Fruit fly (Drosophila melanogaster) whole organism, embryonic: Measurements from ENCODE around the gene Gr5a.
A peak's percentile ranks its signal among the peaks of the same experiment; 100 is the strongest.

ENCODE experiments used
- BEAF-32 ChIP-seq: fragments of 200-800 bp; sonication (Bioruptor generic); optimal IDR thresholded peaks from 3 replicates; lab custom pipeline; 2017; ENCODE audit warnings: missing biosample characterization, missing genetic modification characterization, mild to moderate bottlenecking, moderate library complexity, missing genetic modification reagents
- Blimp-1 ChIP-seq: fragments of 200-800 bp; sonication (Bioruptor generic); optimal IDR thresholded peaks from 3 replicates; lab custom pipeline; 2018; ENCODE audit warnings: missing biosample characterization, missing genetic modification characterization, mild to moderate bottlenecking, moderate library complexity, missing genetic modification reagents
- CG12104 ChIP-seq: fragments of 200-800 bp; sonication (Bioruptor generic); optimal IDR thresholded peaks from 3 replicates; lab custom pipeline; 2016; ENCODE audit warnings: missing biosample characterization, missing genetic modification characterization
- CG1233 ChIP-seq: fragments of 200-800 bp; sonication (Bioruptor generic); optimal IDR thresholded peaks from 4 replicates; lab custom pipeline; 2018; ENCODE audit warnings: missing biosample characterization, mild to moderate bottlenecking, missing genetic modification characterization
- CG12769 ChIP-seq: fragments of 200-800 bp; sonication (Bioruptor generic); optimal IDR thresholded peaks from 2 replicates; lab custom pipeline; 2019; ENCODE audit warnings: missing biosample characterization, mild to moderate bottlenecking, missing genetic modification characterization, moderate library complexity
- CG13296 ChIP-seq: fragments of 200-800 bp; sonication (Bioruptor generic); optimal IDR thresholded peaks from 3 replicates; lab custom pipeline; 2018; ENCODE audit warnings: missing biosample characterization, mild to moderate bottlenecking, missing genetic modification characterization
- CG15479 ChIP-seq: fragments of 200-800 bp; sonication (Bioruptor generic); optimal IDR thresholded peaks from 3 replicates; lab custom pipeline; 2019; ENCODE audit warnings: missing biosample characterization, mild to moderate bottlenecking, missing genetic modification characterization, moderate library complexity
- CG17328 ChIP-seq: fragments of 200-800 bp; sonication (Bioruptor generic); IDR thresholded peaks from 2 replicates; pipeline ENCODE4 v1.3.6; 2022; ENCODE audit warnings: missing biosample characterization, missing genetic modification characterization
- CG17361 ChIP-seq: fragments of 200-800 bp; sonication (Bioruptor generic); IDR thresholded peaks from 3 replicates; pipeline ENCODE4 v1.3.6; 2022; ENCODE audit warnings: missing biosample characterization, missing genetic modification characterization
- CG17829 ChIP-seq: fragments of 200-800 bp; optimal IDR thresholded peaks from 2 replicates; lab custom pipeline; 2019; ENCODE audit warnings: missing biosample characterization, mild to moderate bottlenecking, missing genetic modification characterization, moderate library complexity
- CG1832 ChIP-seq: fragments of 200-800 bp; sonication (Bioruptor generic); optimal IDR thresholded peaks from 2 replicates; lab custom pipeline; 2017; ENCODE audit warnings: missing biosample characterization, mild to moderate bottlenecking, missing genetic modification characterization, inconsistent platforms
- CG34422 ChIP-seq: fragments of 200-800 bp; sonication (Bioruptor generic); IDR thresholded peaks from 3 replicates; pipeline ENCODE4 v1.3.6; 2022; ENCODE audit warnings: missing biosample characterization, missing genetic modification characterization
- CG3847 ChIP-seq: fragments of 200-800 bp; sonication (Bioruptor generic); IDR thresholded peaks from 2 replicates; pipeline ENCODE4 v1.3.6; 2022; ENCODE audit warnings: missing biosample characterization, missing genetic modification characterization
- CG4424 ChIP-seq: fragments of 200-800 bp; sonication (Bioruptor generic); optimal IDR thresholded peaks from 3 replicates; lab custom pipeline; 2016; ENCODE audit warnings: missing biosample characterization, missing genetic modification characterization
- CG4617 ChIP-seq: fragments of 200-800 bp; sonication (Bioruptor generic); optimal IDR thresholded peaks from 3 replicates; lab custom pipeline; 2016; ENCODE audit warnings: missing biosample characterization, missing genetic modification characterization, borderline replicate concordance
- CG5180 ChIP-seq: fragments of 200-800 bp; sonication (Bioruptor generic); optimal IDR thresholded peaks from 3 replicates; lab custom pipeline; 2017; ENCODE audit warnings: missing biosample characterization, missing genetic modification characterization, mild to moderate bottlenecking, moderate library complexity, missing genetic modification reagents
- CG7556 ChIP-seq: fragments of 200-800 bp; sonication (Bioruptor generic); optimal IDR thresholded peaks from 2 replicates; lab custom pipeline; 2017; ENCODE audit warnings: missing biosample characterization, mild to moderate bottlenecking, missing genetic modification characterization
- CG7963 ChIP-seq: fragments of 200-800 bp; sonication (Bioruptor generic); IDR thresholded peaks from 3 replicates; pipeline ENCODE4 v1.3.6; 2022; ENCODE audit warnings: missing biosample characterization, missing genetic modification characterization; ENCODE audit not compliant: partially characterized antibody
- CG8924 ChIP-seq: fragments of 200-800 bp; optimal IDR thresholded peaks from 3 replicates; lab custom pipeline; 2019; ENCODE audit warnings: missing biosample characterization, mild to moderate bottlenecking, missing genetic modification characterization, moderate library complexity
- CG9797 ChIP-seq: fragments of 200-800 bp; sonication (Bioruptor generic); optimal IDR thresholded peaks from 3 replicates; lab custom pipeline; 2018; ENCODE audit warnings: missing biosample characterization, mild to moderate bottlenecking, missing genetic modification characterization
- CHES-1-like ChIP-seq: fragments of 200-800 bp; sonication (Bioruptor generic); optimal IDR thresholded peaks from 2 replicates; lab custom pipeline; 2016; ENCODE audit warnings: missing biosample characterization, missing genetic modification characterization
- Drgx ChIP-seq: fragments of 200-800 bp; sonication (Bioruptor generic); IDR thresholded peaks from 2 replicates; pipeline ENCODE4 v1.3.6; 2022; ENCODE audit warnings: missing biosample characterization, missing genetic modification characterization
- E2f2 ChIP-seq: fragments of 200-800 bp; sonication (Bioruptor generic); IDR thresholded peaks from 2 replicates; pipeline ENCODE4 v1.3.6; 2022; ENCODE audit warnings: missing biosample characterization, missing genetic modification characterization
- Ets97D ChIP-seq: fragments of 200-800 bp; sonication (Bioruptor generic); optimal IDR thresholded peaks from 3 replicates; lab custom pipeline; 2016; ENCODE audit warnings: missing biosample characterization, missing genetic modification characterization
- Fer2 ChIP-seq: fragments of 200-800 bp; sonication (Bioruptor generic); optimal IDR thresholded peaks from 2 replicates; lab custom pipeline; 2018; ENCODE audit warnings: missing biosample characterization, mild to moderate bottlenecking, missing genetic modification characterization, moderate library complexity
- Gsc ChIP-seq: fragments of 200-800 bp; sonication (Bioruptor generic); IDR thresholded peaks from 2 replicates; pipeline ENCODE4 v1.3.6; 2022; ENCODE audit warnings: missing biosample characterization, missing genetic modification characterization
- Hr39 ChIP-seq: fragments of >200 bp; optimal IDR thresholded peaks from 2 replicates; lab custom pipeline; 2017
- Mad ChIP-seq: fragments of 200-800 bp; sonication (Bioruptor generic); optimal IDR thresholded peaks from 2 replicates; lab custom pipeline; 2016; ENCODE audit warnings: missing biosample characterization, missing genetic modification characterization
- Poxn ChIP-seq: fragments of 200-800 bp; sonication (Bioruptor generic); IDR thresholded peaks from 2 replicates; pipeline ENCODE4 v1.3.6; 2022; ENCODE audit warnings: missing biosample characterization, missing genetic modification characterization
- Rfx ChIP-seq: fragments of 200-800 bp; sonication (Bioruptor generic); IDR thresholded peaks from 2 replicates; pipeline ENCODE4 v1.3.6; 2022; ENCODE audit warnings: missing biosample characterization, missing genetic modification characterization
- Six4 ChIP-seq: fragments of 200-800 bp; sonication (Bioruptor generic); optimal IDR thresholded peaks from 2 replicates; lab custom pipeline; 2016; ENCODE audit warnings: missing biosample characterization, missing genetic modification characterization
- Xbp1 ChIP-seq: fragments of 200-800 bp; sonication (Bioruptor generic); optimal IDR thresholded peaks from 3 replicates; lab custom pipeline; 2016; ENCODE audit warnings: missing biosample characterization, mild to moderate bottlenecking, missing genetic modification characterization
- ab ChIP-seq: fragments of 200-800 bp; sonication (Bioruptor generic); optimal IDR thresholded peaks from 2 replicates; lab custom pipeline; 2016; ENCODE audit warnings: missing biosample characterization, missing genetic modification characterization
- ase ChIP-seq: fragments of 200-800 bp; sonication (Bioruptor generic); IDR thresholded peaks from 3 replicates; pipeline ENCODE4 v1.3.6; 2022; ENCODE audit warnings: missing biosample characterization, missing genetic modification characterization
- cwo ChIP-seq: fragments of 200-800 bp; sonication (Bioruptor generic); optimal IDR thresholded peaks from 3 replicates; lab custom pipeline; 2017; ENCODE audit warnings: missing biosample characterization, missing genetic modification characterization, mild to moderate bottlenecking, moderate library complexity, missing genetic modification reagents
- dati ChIP-seq: fragments of 200-800 bp; sonication (Bioruptor generic); IDR thresholded peaks from 2 replicates; pipeline ENCODE4 v1.3.6; 2022; ENCODE audit warnings: missing biosample characterization, missing genetic modification characterization
- dmrt99B ChIP-seq: fragments of 200-800 bp; sonication (Bioruptor generic); optimal IDR thresholded peaks from 2 replicates; lab custom pipeline; 2018; ENCODE audit warnings: missing biosample characterization, mild to moderate bottlenecking, missing genetic modification characterization, moderate library complexity
- fd64A ChIP-seq: fragments of 200-800 bp; sonication (Bioruptor generic); optimal IDR thresholded peaks from 3 replicates; lab custom pipeline; 2018; ENCODE audit warnings: missing biosample characterization, mild to moderate bottlenecking, missing genetic modification characterization
- fru ChIP-seq: fragments of >200 bp; optimal IDR thresholded peaks from 2 replicates; lab custom pipeline; 2017
- gt ChIP-seq: fragments of 200-800 bp; sonication (Bioruptor generic); IDR thresholded peaks from 2 replicates; pipeline ENCODE4 v1.3.6; 2022; ENCODE audit warnings: missing biosample characterization, missing genetic modification characterization
- jigr1 ChIP-seq: fragments of 200-800 bp; sonication (Bioruptor generic); IDR thresholded peaks from 3 replicates; pipeline ENCODE4 v1.3.6; 2022; ENCODE audit warnings: missing biosample characterization, missing genetic modification characterization
- kni ChIP-seq: fragments of 200-800 bp; sonication (Bioruptor generic); optimal IDR thresholded peaks from 3 replicates; lab custom pipeline; 2017; ENCODE audit warnings: mild to moderate bottlenecking, missing biosample characterization, missing genetic modification reagents, missing genetic modification characterization
- lilli ChIP-seq: fragments of 200-800 bp; sonication (Bioruptor generic); optimal IDR thresholded peaks from 3 replicates; lab custom pipeline; 2016; ENCODE audit warnings: missing biosample characterization, missing genetic modification characterization
- nmo ChIP-seq: fragments of 200-800 bp; sonication (Bioruptor generic); optimal IDR thresholded peaks from 2 replicates; lab custom pipeline; 2018; ENCODE audit warnings: missing biosample characterization, mild to moderate bottlenecking, missing genetic modification characterization, moderate library complexity
- phol ChIP-seq: fragments of 200-800 bp; sonication (Bioruptor generic); optimal IDR thresholded peaks from 3 replicates; lab custom pipeline; 2018; ENCODE audit warnings: missing biosample characterization, mild to moderate bottlenecking, missing genetic modification characterization, moderate library complexity
- pnt ChIP-seq: fragments of 200-800 bp; sonication (Bioruptor generic); optimal IDR thresholded peaks from 3 replicates; lab custom pipeline; 2016; ENCODE audit warnings: missing biosample characterization, missing genetic modification characterization
- ranshi ChIP-seq: fragments of 200-800 bp; sonication (Bioruptor generic); IDR thresholded peaks from 2 replicates; pipeline ENCODE4 v1.3.6; 2022; ENCODE audit warnings: missing biosample characterization, missing genetic modification characterization
- ro ChIP-seq: fragments of 200-800 bp; sonication (Bioruptor generic); IDR thresholded peaks from 2 replicates; pipeline ENCODE4 v1.3.6; 2022; ENCODE audit warnings: missing biosample characterization, missing genetic modification characterization
- trem ChIP-seq: fragments of 200-800 bp; optimal IDR thresholded peaks from 3 replicates; lab custom pipeline; 2019; ENCODE audit warnings: missing biosample characterization, mild to moderate bottlenecking, missing genetic modification characterization, moderate library complexity
- unpg ChIP-seq: fragments of 200-800 bp; sonication (Bioruptor generic); optimal IDR thresholded peaks from 3 replicates; lab custom pipeline; 2018; ENCODE audit warnings: missing biosample characterization, mild to moderate bottlenecking, missing genetic modification characterization, moderate library complexity
- usp ChIP-seq: fragments of >200 bp; optimal IDR thresholded peaks from 2 replicates; lab custom pipeline; 2017; ENCODE audit warnings: missing biosample characterization, missing genetic modification characterization

The Gr5a gene

DNA sequence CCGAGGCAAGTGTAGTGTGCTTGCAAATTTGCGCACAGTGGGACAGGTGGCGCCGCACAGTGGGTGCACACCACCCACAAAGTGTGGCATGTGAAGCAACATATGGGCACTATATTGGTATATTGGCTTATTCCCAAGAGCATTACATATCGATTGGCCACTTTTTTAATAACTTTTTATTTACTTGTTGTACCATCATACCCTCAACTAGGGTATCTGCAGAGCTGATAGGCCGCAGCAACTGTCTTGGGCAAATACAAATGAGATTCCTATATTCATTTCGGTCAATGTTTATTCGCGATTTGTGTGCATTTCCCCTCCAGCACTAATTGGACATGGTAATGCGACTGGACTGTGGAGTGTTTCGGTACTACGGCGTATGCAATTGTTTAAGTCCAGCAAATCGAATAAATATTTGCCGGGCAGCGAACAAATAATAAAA lies 44.3 kb downstream of the Gr5a start (continued):
- TF ChIP-seq E2f2 (GFP tag; lab: Robert Waterston, UW), result no peak
- no peak for TF ChIP-seq ro (GFP tag; lab: Robert Waterston, UW)
- peak; percentile 46 for TF ChIP-seq phol (tag; lab: Kevin White, UChicago)
- TF ChIP-seq Drgx, result peak; percentile 94
- 0 out of 2 replicates have a peak, but pooled peaks have one; percentile 30 for TF ChIP-seq Gsc (GFP tag; lab: Robert Waterston, UW)
- peak; percentile 55 for TF ChIP-seq lilli (GFP tag; lab: Kevin White, UChicago)
- no peak for TF ChIP-seq kni
- no peak for TF ChIP-seq CG15479 (GFP tag; lab: Kevin White, UChicago)
- peak; percentile 17 for TF ChIP-seq CG17829 (tag; lab: Kevin White, UChicago)
- no peak for TF ChIP-seq BEAF-32 (GFP tag; lab: Kevin White, UChicago)
- peak; percentile 40 for TF ChIP-seq pnt (GFP tag; lab: Kevin White, UChicago)
- TF ChIP-seq Six4, result peak; percentile 10
- TF ChIP-seq ase (GFP tag; lab: Robert Waterston, UW), result peak; percentile 52; the same call in 1 of the 3 replicates
- peak; percentile 52 for TF ChIP-seq nmo
- no peak for TF ChIP-seq trem
- peak; percentile 15 for TF ChIP-seq CG12104 (GFP tag; lab: Kevin White, UChicago)
- TF ChIP-seq usp, result no peak
- TF ChIP-seq ranshi, result 0 out of 2 replicates have a peak, but pooled peaks have one; percentile 18
- TF ChIP-seq CG17361 (GFP tag; lab: Robert Waterston, UW), result peak; percentile 71
- TF ChIP-seq CG12769 (tag; lab: Kevin White, UChicago), result peak; percentile 43
- TF ChIP-seq Fer2, result no peak
- peak; percentile 52 for TF ChIP-seq dmrt99B (tag; lab: Kevin White, UChicago)
- no peak for TF ChIP-seq Poxn (GFP tag; lab: Robert Waterston, UW)
- TF ChIP-seq CG1233, result peak; percentile 47
- peak; percentile 42 for TF ChIP-seq CG4424 (GFP tag; lab: Kevin White, UChicago)
- TF ChIP-seq CHES-1-like (GFP tag; lab: Kevin White, UChicago), result peak; percentile 15
- no peak for TF ChIP-seq CG9797 (GFP tag; lab: Kevin White, UChicago)
- no peak for TF ChIP-seq dati (GFP tag; lab: Robert Waterston, UW)
- TF ChIP-seq unpg (GFP tag; lab: Kevin White, UChicago), result peak; percentile 56
- peak; percentile 75 for TF ChIP-seq fd64A (GFP tag; lab: Kevin White, UChicago)
- no peak for TF ChIP-seq CG8924
- TF ChIP-seq CG7963 (GFP tag; lab: Robert Waterston, UW), result no peak
- TF ChIP-seq Mad (GFP tag; lab: Kevin White, UChicago), result no peak
- no peak for TF ChIP-seq CG4617 (GFP tag; lab: Kevin White, UChicago)
- TF ChIP-seq Blimp-1 (GFP tag; lab: Kevin White, UChicago), result peak; percentile 30
- TF ChIP-seq gt (GFP tag; lab: Robert Waterston, UW), result peak; percentile 26; the same call in 1 of the 2 replicates
- no peak for TF ChIP-seq ab (GFP tag; lab: Kevin White, UChicago)
- TF ChIP-seq Ets97D (GFP tag; lab: Kevin White, UChicago), result no peak
- TF ChIP-seq CG5180 (GFP tag; lab: Kevin White, UChicago), result peak; percentile 9
- peak; percentile 41; the same call in 1 of the 3 replicates for TF ChIP-seq jigr1 (GFP tag; lab: Robert Waterston, UW)
- TF ChIP-seq Xbp1, result peak; percentile 45
- TF ChIP-seq fru (lab: Kevin White, UChicago), result no peak
- no peak for TF ChIP-seq CG1832 (GFP tag; lab: Kevin White, UChicago)
- peak; percentile 11 for TF ChIP-seq CG7556 (GFP tag; lab: Kevin White, UChicago)
- no peak; the same call in none of the 2 replicates for TF ChIP-seq CG17328 (GFP tag; lab: Robert Waterston, UW)
- TF ChIP-seq Hr39 (lab: Kevin White, UChicago), result no peak
- peak; percentile 24; the same call in 1 of the 3 replicates for TF ChIP-seq CG34422
- peak; percentile 7 for TF ChIP-seq cwo (GFP tag; lab: Kevin White, UChicago)
- TF ChIP-seq CG13296 (GFP tag; lab: Kevin White, UChicago), result no peak
- peak; percentile 45; the same call in 1 of the 2 replicates for TF ChIP-seq Rfx
- TF ChIP-seq CG3847, result no peak
